Fruit fly (Drosophila melanogaster): Measurements from ENCODE around the gene Taf6.

- TF ChIP-seq CG12768 (GFP tag; optimal IDR thresholded peaks at IDR 0.05) (no peak), toe (GFP tag; optimal IDR thresholded peaks at IDR 0.05) (no peak)
These were observed 39.7 kb upstream of the Taf6 start for dm6 chr3L:19559171-19559570.

Data from whole organism, adult.